Fruit fly (Drosophila melanogaster): Measurements from ENCODE around the gene jub.
A peak's percentile ranks its signal among the peaks of the same experiment; 100 is the strongest.

The jub gene

dm6 chrX:13821775-13822493 lies 8.2 kb downstream of the jub start, which contains the start of gene Clic (continued):
- TF ChIP-seq dpn (GFP tag; optimal IDR thresholded peaks at IDR 0.05) (peak in 1 of 2 experiments; percentile 11), CG3847 (GFP tag; IDR thresholded peaks at IDR 0.05) (0 out of 2 replicates have a peak, but pooled peaks have one; percentile 7), Meics (GFP tag; optimal IDR thresholded peaks at IDR 0.05) (peak; percentile 19), Myb (GFP tag; optimal IDR thresholded peaks at IDR 0.05) (no peak), ara (GFP tag; IDR thresholded peaks at IDR 0.05) (0 out of 2 replicates have a peak, but pooled peaks have one; percentile 41), Jarid2 (GFP tag; optimal IDR thresholded peaks at IDR 0.05) (peak; percentile 90), bcd (GFP tag; optimal IDR thresholded peaks at IDR 0.05) (no peak), Bgb (GFP tag; IDR thresholded peaks at IDR 0.05; ENCODE audit: partially characterized antibody) (peak; percentile 67; the same call in 1 of the 2 replicates), bigmax (GFP tag; optimal IDR thresholded peaks at IDR 0.05) (peak; percentile 64), ash1 (GFP tag; optimal IDR thresholded peaks at IDR 0.05) (peak; percentile 57), bbx (GFP tag; IDR thresholded peaks at IDR 0.05; ENCODE audit: partially characterized antibody) (peak; percentile 60), CG17802 (tag; optimal IDR thresholded peaks at IDR 0.05) (no peak), croc (GFP tag; conservative IDR thresholded peaks at IDR 0.05) (no peak), maf-S (GFP tag; optimal IDR thresholded peaks at IDR 0.05) (no peak), CG14710 (tag; optimal IDR thresholded peaks at IDR 0.05) (peak; percentile 33), run (tag; optimal IDR thresholded peaks at IDR 0.05) (no peak)

DNA sequence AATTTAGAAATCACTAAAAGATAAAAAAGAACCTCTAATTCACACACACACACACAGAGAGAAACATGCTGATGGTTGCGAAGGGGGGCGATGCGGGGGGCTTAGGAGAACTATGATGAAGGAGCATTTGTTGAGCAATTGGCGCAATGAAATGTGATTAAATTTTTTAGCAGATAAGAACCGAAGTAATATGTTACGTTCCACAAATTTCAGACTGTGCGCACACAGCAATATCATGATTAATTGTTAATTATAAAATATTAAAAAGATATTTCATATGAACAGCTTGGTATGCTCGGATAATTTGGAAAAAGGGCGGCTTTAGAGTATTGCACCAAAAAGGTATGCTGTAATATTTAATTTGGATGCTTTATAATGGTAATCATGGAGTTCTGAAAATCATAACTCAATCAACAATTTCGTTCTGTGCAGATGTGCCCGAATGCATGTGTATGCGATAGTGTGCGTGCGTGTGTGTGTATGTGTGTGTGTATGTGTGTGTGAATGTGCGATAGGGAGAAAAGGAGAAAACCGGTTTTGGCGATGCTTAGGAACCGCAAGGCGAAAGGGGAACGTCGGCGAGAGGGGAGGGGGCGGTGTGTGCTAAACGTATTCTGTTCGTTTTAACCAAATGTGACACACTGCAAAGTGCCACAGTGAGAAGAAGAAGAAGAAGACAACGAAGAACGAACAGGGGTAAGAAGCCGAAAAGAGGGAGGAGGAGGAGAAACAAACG lies 8.9 kb downstream of the jub start:
- no peak for TF ChIP-seq Ssrp (tag; optimal IDR thresholded peaks at IDR 0.05)
- TF ChIP-seq CG4360 (GFP tag; IDR thresholded peaks at IDR 0.05): no peak
- no peak for TF ChIP-seq ato (GFP tag; IDR thresholded peaks at IDR 0.05; ENCODE audit: partially characterized antibody)
- TF ChIP-seq Doc3 (GFP tag; IDR thresholded peaks at IDR 0.05; ENCODE audit: partially characterized antibody): no peak
- no peak for TF ChIP-seq CG10321 (GFP tag; IDR thresholded peaks at IDR 0.05)
- TF ChIP-seq Dip2 (GFP tag; IDR thresholded peaks at IDR 0.05): no peak
- no peak for TF ChIP-seq CG6689 (GFP tag; IDR thresholded peaks at IDR 0.05)
- TF ChIP-seq chinmo (GFP tag; IDR thresholded peaks at IDR 0.05; ENCODE audit: partially characterized antibody): 0 out of 4 replicates have a peak, but pooled peaks have one; percentile 51
- no peak for TF ChIP-seq CHES-1-like (GFP tag; optimal IDR thresholded peaks at IDR 0.05)
- TF ChIP-seq Pdp1 (GFP tag; optimal IDR thresholded peaks at IDR 0.05): peak in 1 of 2 experiments; percentile 20
- no peak for TF ChIP-seq CG9727 (GFP tag; optimal IDR thresholded peaks at IDR 0.05)
- peak; percentile 52 for TF ChIP-seq exex (tag; optimal IDR thresholded peaks at IDR 0.05)
- peak; percentile 70 for TF ChIP-seq zf30C (GFP tag; optimal IDR thresholded peaks at IDR 0.05)
- peak; percentile 78 for TF ChIP-seq crol (GFP tag; IDR thresholded peaks at IDR 0.05)
- TF ChIP-seq CG15479 (GFP tag; optimal IDR thresholded peaks at IDR 0.05): no peak
- no peak for TF ChIP-seq tna (GFP tag; IDR thresholded peaks at IDR 0.05; ENCODE audit: partially characterized antibody)
- TF ChIP-seq CG15011 (GFP tag; optimal IDR thresholded peaks at IDR 0.05): no peak
- TF ChIP-seq pan (optimal IDR thresholded peaks at IDR 0.05): no peak
- TF ChIP-seq pan (GFP tag; optimal IDR thresholded peaks at IDR 0.05 in 1 of 2, IDR thresholded peaks at IDR 0.05 in 1 of 2): peak in 1 of 2 experiments; percentile 14
- peak; percentile 0 for TF ChIP-seq nmo (GFP tag; optimal IDR thresholded peaks at IDR 0.05)
- TF ChIP-seq hkb (optimal IDR thresholded peaks at IDR 0.05): no peak
- 0 out of 2 replicates have a peak, but pooled peaks have one; percentile 21 for TF ChIP-seq hkb (GFP tag; IDR thresholded peaks at IDR 0.05)
- 0 out of 3 replicates have a peak, but pooled peaks have one; percentile 5 for TF ChIP-seq dysf (GFP tag; IDR thresholded peaks at IDR 0.05)
- TF ChIP-seq CG18599 (GFP tag; optimal IDR thresholded peaks at IDR 0.05): no peak
- peak; percentile 56 for TF ChIP-seq pros (GFP tag; optimal IDR thresholded peaks at IDR 0.05)
- no peak for TF ChIP-seq rib (GFP tag; IDR thresholded peaks at IDR 0.05)
- TF ChIP-seq CG4854 (GFP tag; optimal IDR thresholded peaks at IDR 0.05): no peak
- TF ChIP-seq sug (tag; optimal IDR thresholded peaks at IDR 0.05): peak; percentile 11
- peak; percentile 86 for TF ChIP-seq sd (tag; optimal IDR thresholded peaks at IDR 0.05)
- TF ChIP-seq caup (GFP tag; optimal IDR thresholded peaks at IDR 0.05; ENCODE audit: severe bottlenecking): no peak

Data from whole organism, embryonic.